Worm (Caenorhabditis elegans) whole organism, L3 larva: ENCODE results near the gene F46B6.2.

Experiments
- ama-1 ChIP-seq: fragments of 150-350 bp; optimal IDR thresholded peaks from 2 replicates; lab custom pipeline; 2018
- ceh-82 ChIP-seq: fragments of 150-350 bp; optimal IDR thresholded peaks from 2 replicates; lab custom pipeline; 2014; ENCODE audit warnings: missing biosample characterization, missing genetic modification characterization
- egl-27 ChIP-seq: sonication (generic microtip); optimal IDR thresholded peaks from 4 replicates; lab custom pipeline; 2017; ENCODE audit warnings: missing biosample characterization, missing genetic modification reagents, missing genetic modification characterization
- elt-2 ChIP-seq: sonication (generic microtip); optimal IDR thresholded peaks from 2 replicates; lab custom pipeline; 2016; ENCODE audit warnings: missing genetic modification reagents, mild to moderate bottlenecking, missing genetic modification characterization, missing compliant biosample characterization
- nhr-11 ChIP-seq: fragments of 150-350 bp; optimal IDR thresholded peaks from 2 replicates; lab custom pipeline; 2014; ENCODE audit warnings: missing biosample characterization, missing genetic modification characterization
- nhr-12 ChIP-seq: fragments of 150-350 bp; optimal IDR thresholded peaks from 2 replicates; lab custom pipeline; 2014; ENCODE audit warnings: missing biosample characterization, missing genetic modification characterization
- snpc-4 ChIP-seq: fragments of 150-350 bp; optimal IDR thresholded peaks from 2 replicates; lab custom pipeline; 2014; ENCODE audit warnings: missing biosample characterization, missing genetic modification characterization
- zag-1 ChIP-seq: fragments of 150-350 bp; optimal IDR thresholded peaks from 2 replicates; lab custom pipeline; 2014; ENCODE audit warnings: missing biosample characterization, missing genetic modification characterization
- ztf-4 ChIP-seq: fragments of 150-350 bp; optimal IDR thresholded peaks from 2 replicates; lab custom pipeline; 2014; ENCODE audit warnings: missing biosample characterization, missing genetic modification characterization

ce11 chrV:9811154-9811553 lies 39.1 kb downstream of the F46B6.2 start, which contains the start of gene sru-29:
- TF ChIP-seq nhr-11 (tag; lab: Kevin White, UChicago) (no peak), elt-2 (tag; lab: Kevin White, UChicago) (no peak), snpc-4 (tag; lab: Kevin White, UChicago) (no peak), ztf-4 (tag; lab: Kevin White, UChicago) (no peak), egl-27 (tag; lab: Kevin White, UChicago) (no peak), ceh-82 (tag; lab: Kevin White, UChicago) (no peak), zag-1 (tag; lab: Kevin White, UChicago) (no peak), nhr-12 (tag; lab: Kevin White, UChicago) (no peak), ama-1 (lab: Kevin White, UChicago) (no peak)
